Worm (Caenorhabditis elegans) whole organism, L4 larva: ENCODE data around the gene F14B8.5.

Experiments used
- ces-1 ChIP-seq: fragments of 150-350 bp; sonication (generic microtip); optimal IDR thresholded peaks from 4 replicates; lab custom pipeline; 2014; ENCODE audit warnings: missing biosample characterization, missing genetic modification reagents, missing genetic modification characterization
- daf-19 ChIP-seq: fragments of 200-800 bp; sonication (Bioruptor generic); conservative IDR thresholded peaks from 2 replicates; pipeline ENCODE4 v1.3.6; 2022; ENCODE audit warnings: missing genetic modification characterization, missing compliant biosample characterization
- fos-1 ChIP-seq: fragments of 150-350 bp; optimal IDR thresholded peaks from 2 replicates; lab custom pipeline; 2014; ENCODE audit warnings: missing biosample characterization, missing genetic modification characterization
- lin-15B ChIP-seq: fragments of 150-350 bp; sonication (generic microtip); optimal IDR thresholded peaks from 3 replicates; lab custom pipeline; 2014; ENCODE audit warnings: missing biosample characterization, missing genetic modification characterization
- nhr-10 ChIP-seq: fragments of 150-350 bp; optimal IDR thresholded peaks from 2 replicates; lab custom pipeline; 2014; ENCODE audit warnings: missing biosample characterization, missing genetic modification characterization
- snpc-4 ChIP-seq: fragments of 150-350 bp; optimal IDR thresholded peaks from 2 replicates; lab custom pipeline; 2014; ENCODE audit warnings: missing biosample characterization, missing genetic modification characterization

DNA sequence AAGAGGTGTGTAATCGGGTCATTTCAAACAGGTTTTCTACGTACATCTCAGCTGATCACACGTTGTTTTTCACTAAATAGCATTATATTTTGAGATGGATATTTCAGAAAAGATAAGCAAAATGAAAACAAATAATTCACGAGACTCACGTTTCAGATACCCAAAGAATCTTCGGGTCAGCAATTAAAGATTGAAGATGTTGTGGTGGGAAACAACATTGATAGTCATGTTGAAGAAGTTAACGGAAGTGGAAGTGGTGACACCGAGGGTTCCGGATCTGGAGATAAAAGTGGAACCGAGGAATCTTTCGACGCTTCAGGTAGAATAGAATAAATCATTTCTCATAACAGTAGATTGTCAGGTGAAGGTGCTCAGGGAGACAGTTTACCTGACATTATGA, 12.3 kb upstream of the F14B8.5 start:
- TF ChIP-seq daf-19 (GFP tag; lab: Robert Waterston, UW) (no peak), snpc-4 (tag; lab: Kevin White, UChicago) (no peak), ces-1 (GFP tag; lab: Kevin White, UChicago) (no peak), nhr-10 (tag; lab: Kevin White, UChicago) (no peak), fos-1 (tag; lab: Kevin White, UChicago) (no peak), lin-15B (tag; lab: Kevin White, UChicago) (no peak)
